Worm (Caenorhabditis elegans) whole organism, young adult: ENCODE measurements around the gene unc-27.
A peak's percentile ranks its signal among the peaks of the same experiment; 100 is the strongest.

Experiments used
- D2030.7 ChIP-seq: fragments of 200-800 bp; sonication (Bioruptor generic); IDR thresholded peaks from 2 replicates; pipeline ENCODE4 v1.3.6; 2022; ENCODE audit warnings: missing genetic modification reagents, missing genetic modification characterization, missing compliant biosample characterization
- F23B12.7 ChIP-seq: sonication (generic microtip); optimal IDR thresholded peaks from 2 replicates; lab custom pipeline; 2017; ENCODE audit warnings: missing genetic modification characterization, mild to moderate bottlenecking, missing compliant biosample characterization, antibody characterized with exemption, moderate library complexity; ENCODE audit not compliant: insufficient read depth
- F49E8.2 ChIP-seq: sonication (generic microtip); optimal IDR thresholded peaks from 3 replicates; lab custom pipeline; 2017; ENCODE audit warnings: missing genetic modification characterization, mild to moderate bottlenecking, missing compliant biosample characterization, antibody characterized with exemption, moderate library complexity; ENCODE audit not compliant: insufficient read depth
- F52B5.7 ChIP-seq: sonication (generic microtip); optimal IDR thresholded peaks from 2 replicates; lab custom pipeline; 2016; ENCODE audit warnings: mild to moderate bottlenecking, missing genetic modification characterization, missing compliant biosample characterization
- K11D2.4 ChIP-seq: fragments of 200-800 bp; sonication (Bioruptor generic); IDR thresholded peaks from 2 replicates; pipeline ENCODE4 v1.3.6; 2022; ENCODE audit warnings: missing genetic modification reagents, missing genetic modification characterization, missing compliant biosample characterization
- Y56A3A.18 ChIP-seq: fragments of 200-800 bp; sonication (Bioruptor generic); IDR thresholded peaks from 2 replicates; pipeline ENCODE4 v1.3.6; 2022; ENCODE audit warnings: missing genetic modification reagents, missing genetic modification characterization, missing compliant biosample characterization
- Y79H2A.3 ChIP-seq: fragments of 200-800 bp; sonication (Bioruptor generic); conservative IDR thresholded peaks from 2 replicates; pipeline ENCODE4 v1.3.6; 2022; ENCODE audit warnings: missing genetic modification reagents, missing genetic modification characterization, missing compliant biosample characterization
- akir-1 ChIP-seq: fragments of 200-800 bp; sonication (Bioruptor generic); optimal IDR thresholded peaks from 2 replicates; lab custom pipeline; 2018; ENCODE audit warnings: mild to moderate bottlenecking, missing genetic modification characterization, moderate library complexity, missing compliant biosample characterization
- athp-1 ChIP-seq: sonication (generic microtip); optimal IDR thresholded peaks from 2 replicates; lab custom pipeline; 2017; ENCODE audit warnings: mild to moderate bottlenecking, missing genetic modification characterization, missing compliant biosample characterization
- attf-5 ChIP-seq: fragments of 200-800 bp; sonication (Bioruptor generic); optimal IDR thresholded peaks from 2 replicates; lab custom pipeline; 2018; ENCODE audit warnings: mild to moderate bottlenecking, missing genetic modification characterization, missing compliant biosample characterization
- attf-6 ChIP-seq: fragments of 200-800 bp; sonication (Bioruptor generic); IDR thresholded peaks from 2 replicates; pipeline ENCODE4 v1.3.6; 2022; ENCODE audit warnings: missing genetic modification reagents, missing genetic modification characterization, missing compliant biosample characterization
- ccch-3 ChIP-seq: fragments of 200-800 bp; sonication (Bioruptor generic); optimal IDR thresholded peaks from 2 replicates; lab custom pipeline; 2018; ENCODE audit warnings: mild to moderate bottlenecking, missing genetic modification characterization, missing compliant biosample characterization
- cebp-1 ChIP-seq, 2 experiments: fragments of 200-800 bp in 1 of 2; sonication (Bioruptor generic) in 1 of 2; sonication (generic microtip) in 1 of 2; IDR thresholded peaks in 1 of 2; optimal IDR thresholded peaks in 1 of 2; 2 replicates each; pipeline versions ENCODE4 v1.3.6 to Lab custom; 2017 to 2022; ENCODE audit warnings: missing compliant biosample characterization in 2 of 2, missing genetic modification characterization in 2 of 2, mild to moderate bottlenecking in 1 of 2, missing genetic modification reagents in 1 of 2, moderate library complexity in 1 of 2
- ceh-27 ChIP-seq: fragments of 200-800 bp; sonication (Bioruptor generic); optimal IDR thresholded peaks from 2 replicates; lab custom pipeline; 2018; ENCODE audit warnings: mild to moderate bottlenecking, missing genetic modification characterization, moderate library complexity, missing compliant biosample characterization
- chd-7 ChIP-seq: sonication (generic microtip); optimal IDR thresholded peaks from 2 replicates; lab custom pipeline; 2016; ENCODE audit warnings: mild to moderate bottlenecking, missing genetic modification characterization, moderate library complexity, missing compliant biosample characterization
- dox-1 ChIP-seq: fragments of 200-800 bp; sonication (Bioruptor generic); IDR thresholded peaks from 2 replicates; pipeline ENCODE4 v1.3.6; 2022; ENCODE audit warnings: missing genetic modification reagents, missing genetic modification characterization, missing compliant biosample characterization
- dpff-1 ChIP-seq: sonication (generic microtip); optimal IDR thresholded peaks from 2 replicates; lab custom pipeline; 2017; ENCODE audit warnings: mild to moderate bottlenecking, missing genetic modification characterization, missing compliant biosample characterization
- dpl-1 ChIP-seq: fragments of 150-350 bp; optimal IDR thresholded peaks from 2 replicates; lab custom pipeline; 2014; ENCODE audit warnings: missing biosample characterization, missing genetic modification reagents, missing genetic modification characterization
- egrh-3 ChIP-seq: fragments of 200-800 bp; sonication (Bioruptor generic); IDR thresholded peaks from 2 replicates; pipeline ENCODE4 v1.3.6; 2022; ENCODE audit warnings: missing genetic modification reagents, missing genetic modification characterization, missing compliant biosample characterization
- hmg-1.2 ChIP-seq: fragments of 200-800 bp; sonication (Bioruptor generic); IDR thresholded peaks from 2 replicates; pipeline ENCODE4 v1.3.6; 2022; ENCODE audit warnings: missing genetic modification reagents, missing genetic modification characterization, missing compliant biosample characterization
- let-526 ChIP-seq: fragments of 200-800 bp; sonication (Bioruptor generic); IDR thresholded peaks from 2 replicates; pipeline ENCODE4 v1.3.6; 2022; ENCODE audit warnings: missing genetic modification reagents, missing genetic modification characterization, missing compliant biosample characterization
- lin-26 ChIP-seq: fragments of 200-800 bp; sonication (Bioruptor generic); IDR thresholded peaks from 2 replicates; pipeline ENCODE4 v1.3.6; 2022; ENCODE audit warnings: missing genetic modification reagents, missing genetic modification characterization, missing compliant biosample characterization
- lin-40 ChIP-seq: sonication (generic microtip); optimal IDR thresholded peaks from 2 replicates; lab custom pipeline; 2016; ENCODE audit warnings: missing genetic modification characterization, mild to moderate bottlenecking, missing compliant biosample characterization, missing genotype, missing genetic modification reagents
- lir-1 ChIP-seq: fragments of 200-800 bp; sonication (Bioruptor generic); conservative IDR thresholded peaks from 2 replicates; pipeline ENCODE4 v1.3.6; 2022; ENCODE audit warnings: missing genetic modification reagents, missing genetic modification characterization, missing compliant biosample characterization
- lsl-1 ChIP-seq: fragments of 200-800 bp; sonication (Bioruptor generic); optimal IDR thresholded peaks from 2 replicates; lab custom pipeline; 2018; ENCODE audit warnings: mild to moderate bottlenecking, missing genetic modification characterization, moderate library complexity, missing compliant biosample characterization
- madf-3 ChIP-seq: fragments of 200-800 bp; sonication (Bioruptor generic); IDR thresholded peaks from 2 replicates; pipeline ENCODE4 v1.3.6; 2022; ENCODE audit warnings: missing genetic modification reagents, missing genetic modification characterization, missing compliant biosample characterization
- madf-6 ChIP-seq: fragments of 200-800 bp; sonication (Bioruptor generic); IDR thresholded peaks from 2 replicates; pipeline ENCODE4 v1.3.6; 2022; ENCODE audit warnings: missing genetic modification reagents, missing genetic modification characterization, missing compliant biosample characterization
- mcd-1 ChIP-seq: fragments of 200-800 bp; sonication (Bioruptor generic); IDR thresholded peaks from 2 replicates; pipeline ENCODE4 v1.3.6; 2022; ENCODE audit warnings: missing genetic modification reagents, missing genetic modification characterization, missing compliant biosample characterization
- nfyb-1 ChIP-seq: fragments of 200-800 bp; sonication (Bioruptor generic); IDR thresholded peaks from 2 replicates; pipeline ENCODE4 v1.3.6; 2022; ENCODE audit warnings: missing genetic modification reagents, missing genetic modification characterization, missing compliant biosample characterization
- nhr-80 ChIP-seq: sonication (generic microtip); optimal IDR thresholded peaks from 2 replicates; lab custom pipeline; 2016; ENCODE audit warnings: missing genetic modification characterization, missing compliant biosample characterization
- pbrm-1 ChIP-seq: fragments of 200-800 bp; sonication (Bioruptor generic); IDR thresholded peaks from 2 replicates; pipeline ENCODE4 v1.3.6; 2022; ENCODE audit warnings: missing genetic modification reagents, missing genetic modification characterization, missing compliant biosample characterization
- sdz-38 ChIP-seq: sonication (generic microtip); optimal IDR thresholded peaks from 2 replicates; lab custom pipeline; 2016; ENCODE audit warnings: missing genotype, missing genetic modification characterization, missing compliant biosample characterization
- snpc-1.1 ChIP-seq: sonication (generic microtip); optimal IDR thresholded peaks from 2 replicates; lab custom pipeline; 2017; ENCODE audit warnings: missing genetic modification characterization, mild to moderate bottlenecking, missing compliant biosample characterization, antibody characterized with exemption, moderate library complexity, missing genotype, missing genetic modification reagents; ENCODE audit not compliant: insufficient read depth
- snpc-3.4 ChIP-seq: sonication (generic microtip); optimal IDR thresholded peaks from 2 replicates; lab custom pipeline; 2017; ENCODE audit warnings: missing genetic modification characterization, mild to moderate bottlenecking, missing compliant biosample characterization, antibody characterized with exemption, moderate library complexity, missing genotype, missing genetic modification reagents
- snpc-4 ChIP-seq, 5 experiments: fragments of 150-350 bp in 1 of 5; sonication (generic microtip) in 4 of 5; optimal IDR thresholded peaks; 2 replicates each; lab custom pipeline; 2014 to 2018; ENCODE audit warnings: missing genetic modification characterization in 5 of 5, missing biosample characterization in 3 of 5, antibody characterized with exemption in 2 of 5, mild to moderate bottlenecking in 2 of 5, missing compliant biosample characterization in 2 of 5, missing genotype in 2 of 5, moderate library complexity in 2 of 5, missing genetic modification reagents in 1 of 5
- tlf-1 ChIP-seq: fragments of 200-800 bp; sonication (Bioruptor generic); optimal IDR thresholded peaks from 2 replicates; lab custom pipeline; 2018; ENCODE audit warnings: mild to moderate bottlenecking, missing genetic modification characterization, missing compliant biosample characterization
- unc-62 ChIP-seq: fragments of 150-350 bp; optimal IDR thresholded peaks from 2 replicates; lab custom pipeline; 2014; ENCODE audit warnings: missing biosample characterization, missing genetic modification reagents, missing genetic modification characterization
- ztf-28 ChIP-seq: fragments of 200-800 bp; sonication (Bioruptor generic); IDR thresholded peaks from 2 replicates; pipeline ENCODE4 v1.3.6; 2022; ENCODE audit warnings: missing genetic modification reagents, missing genetic modification characterization, missing compliant biosample characterization

Gene unc-27

ce11 chrX:8799925-8800324, 10.7 kb downstream of the unc-27 start:
- TF ChIP-seq F23B12.7 (tag; lab: Kevin White, UChicago), result no peak
- no peak for TF ChIP-seq ztf-28 (GFP tag; lab: Robert Waterston, UW)
- no peak for TF ChIP-seq lin-40
- TF ChIP-seq egrh-3 (GFP tag; lab: Robert Waterston, UW), result no peak
- no peak for TF ChIP-seq snpc-4 (GFP tag; optimal IDR thresholded peaks at IDR 0.05; lab: Kevin White, UChicago)
- no peak for TF ChIP-seq snpc-4 (tag; optimal IDR thresholded peaks at IDR 0.05; lab: Kevin White, UChicago)
- no peak for TF ChIP-seq let-526 (GFP tag; lab: Robert Waterston, UW)
- no peak for TF ChIP-seq athp-1
- TF ChIP-seq tlf-1 (GFP tag; lab: Kevin White, UChicago), result no peak
- TF ChIP-seq snpc-3.4, result no peak
- no peak for TF ChIP-seq F49E8.2 (tag; lab: Kevin White, UChicago)
- no peak for TF ChIP-seq lir-1 (GFP tag; lab: Robert Waterston, UW)
- TF ChIP-seq lin-26 (GFP tag; lab: Robert Waterston, UW), result no peak
- TF ChIP-seq snpc-1.1 (tag; lab: Kevin White, UChicago), result no peak

DNA sequence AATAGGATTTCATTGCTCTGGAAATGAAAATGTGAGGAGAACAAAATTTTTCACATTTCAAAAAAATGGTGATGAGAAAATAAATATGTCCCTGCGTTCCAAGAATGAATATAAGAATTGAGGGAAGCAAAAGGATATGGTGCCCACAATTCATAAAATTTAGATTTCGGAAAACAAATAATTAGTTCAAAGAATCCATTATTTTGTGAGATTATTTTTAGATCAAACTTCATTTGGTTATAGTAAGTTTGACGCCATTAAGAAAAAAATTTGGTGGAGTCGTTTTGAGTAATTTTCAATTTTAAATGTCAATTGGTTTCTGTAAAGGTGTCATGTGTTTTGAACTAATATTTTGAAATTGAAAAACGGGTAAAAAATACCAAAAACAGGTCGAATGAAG, 11.1 kb downstream of the unc-27 start:
- TF ChIP-seq pbrm-1 (GFP tag; lab: Robert Waterston, UW) (no peak), athp-1 (no peak), Y79H2A.3 (no peak), madf-3 (no peak)

DNA sequence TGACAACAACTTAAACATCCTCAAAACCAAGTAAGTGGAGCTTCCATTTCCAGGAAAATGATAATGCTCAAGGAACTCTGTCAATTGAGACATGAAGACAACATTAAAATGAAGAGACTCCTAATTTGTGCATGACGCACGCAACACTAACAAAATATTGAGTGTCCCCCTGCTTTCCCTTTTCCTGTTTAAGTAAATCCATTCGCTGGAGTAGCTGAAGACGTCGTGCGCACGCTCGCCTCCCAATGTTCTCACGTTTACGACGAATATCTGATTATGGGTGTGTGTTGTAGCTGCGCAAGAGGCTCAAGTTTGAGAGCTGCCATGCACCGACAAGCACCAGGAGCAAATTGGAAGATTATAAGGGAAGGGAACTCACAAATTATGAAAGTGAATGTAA, 11.7 kb downstream of the unc-27 start:
- no peak for TF ChIP-seq hmg-1.2 (GFP tag; lab: Robert Waterston, UW)
- TF ChIP-seq nfyb-1 (GFP tag; lab: Robert Waterston, UW), result 0 out of 2 replicates have a peak, but pooled peaks have one; percentile 21
- no peak for TF ChIP-seq dpff-1
- no peak for TF ChIP-seq dpl-1
- TF ChIP-seq chd-7 (tag; lab: Kevin White, UChicago), result peak; percentile 68
- 0 out of 2 replicates have a peak, but pooled peaks have one; percentile 9 for TF ChIP-seq dox-1 (GFP tag; lab: Robert Waterston, UW)
- peak; percentile 24 for TF ChIP-seq F52B5.7 (tag; lab: Kevin White, UChicago)
- no peak for TF ChIP-seq nhr-80 (tag; lab: Kevin White, UChicago)
- no peak for TF ChIP-seq madf-6
- no peak for TF ChIP-seq cebp-1 (GFP tag; IDR thresholded peaks at IDR 0.05; lab: Robert Waterston, UW)
- no peak for TF ChIP-seq cebp-1 (tag; optimal IDR thresholded peaks at IDR 0.05; lab: Kevin White, UChicago)
- TF ChIP-seq attf-6 (GFP tag; lab: Robert Waterston, UW), result no peak
- TF ChIP-seq madf-3, result 0 out of 2 replicates have a peak, but pooled peaks have one; percentile 66
- TF ChIP-seq akir-1 (GFP tag; lab: Kevin White, UChicago), result no peak
- TF ChIP-seq ceh-27 (GFP tag; lab: Kevin White, UChicago), result peak; percentile 18
- 0 out of 2 replicates have a peak, but pooled peaks have one; percentile 7 for TF ChIP-seq pbrm-1 (GFP tag; lab: Robert Waterston, UW)
- TF ChIP-seq sdz-38 (tag; lab: Kevin White, UChicago), result no peak
- no peak for TF ChIP-seq unc-62 (GFP tag; lab: Kevin White, UChicago)
- TF ChIP-seq lin-40, result peak; percentile 1
- TF ChIP-seq mcd-1 (GFP tag; lab: Robert Waterston, UW), result 0 out of 2 replicates have a peak, but pooled peaks have one; percentile 22
- TF ChIP-seq Y56A3A.18 (GFP tag; lab: Robert Waterston, UW), result no peak
- no peak for TF ChIP-seq lsl-1 (GFP tag; lab: Kevin White, UChicago)
- 0 out of 2 replicates have a peak, but pooled peaks have one; percentile 17 for TF ChIP-seq K11D2.4 (GFP tag; lab: Robert Waterston, UW)
- no peak for TF ChIP-seq ccch-3 (GFP tag; lab: Kevin White, UChicago)
- TF ChIP-seq attf-5 (GFP tag; lab: Kevin White, UChicago), result no peak
- TF ChIP-seq D2030.7 (GFP tag; lab: Robert Waterston, UW), result no peak
- TF ChIP-seq, all 124 proteins: peak for 10
